Fruit fly (Drosophila melanogaster): ENCODE results near the gene isoQC.

Gene isoQC

dm6 chr3L:20517897-20518804 lies 43.9 kb downstream of the isoQC start:
- no peak for TF ChIP-seq Ets21C (GFP tag; optimal IDR thresholded peaks at IDR 0.05)
- TF ChIP-seq CG8632 (GFP tag; optimal IDR thresholded peaks at IDR 0.05), result peak; percentile 38
- TF ChIP-seq Sox14 (GFP tag; optimal IDR thresholded peaks at IDR 0.05), result peak; percentile 95
- TF ChIP-seq CG6808 (GFP tag; optimal IDR thresholded peaks at IDR 0.05), result peak; percentile 72
- TF ChIP-seq Ets96B (tag; optimal IDR thresholded peaks at IDR 0.05), result peak; percentile 26
- TF ChIP-seq topi (GFP tag; optimal IDR thresholded peaks at IDR 0.05), result peak; percentile 57
- TF ChIP-seq esn (GFP tag; optimal IDR thresholded peaks at IDR 0.05), result peak; percentile 58
- TF ChIP-seq CG6163 (GFP tag; IDR thresholded peaks at IDR 0.05), result peak; percentile 88
- TF ChIP-seq Gug (GFP tag; IDR thresholded peaks at IDR 0.05), result no peak
- TF ChIP-seq Hr4 (GFP tag; optimal IDR thresholded peaks at IDR 0.05), result peak; percentile 59
- TF ChIP-seq CG15336 (GFP tag; IDR thresholded peaks at IDR 0.05), result 0 out of 2 replicates have a peak, but pooled peaks have one; percentile 7
- peak; percentile 55 for TF ChIP-seq Hr39 (GFP tag; optimal IDR thresholded peaks at IDR 0.05)
- TF ChIP-seq Lpt (GFP tag; optimal IDR thresholded peaks at IDR 0.05), result peak; percentile 41
- peak; percentile 5 for TF ChIP-seq CG3032 (tag; optimal IDR thresholded peaks at IDR 0.05)
- TF ChIP-seq CG32006 (GFP tag; optimal IDR thresholded peaks at IDR 0.05), result peak; percentile 33
- TF ChIP-seq Met (GFP tag; optimal IDR thresholded peaks at IDR 0.05), result peak; percentile 57
- peak in 1 of 2 experiments; percentile 41 for TF ChIP-seq salr (GFP tag; optimal IDR thresholded peaks at IDR 0.05)
- TF ChIP-seq CG3919 (GFP tag; optimal IDR thresholded peaks at IDR 0.05), result peak; percentile 26
- TF ChIP-seq dsx (GFP tag; optimal IDR thresholded peaks at IDR 0.05; ENCODE audit: poor library complexity, severe bottlenecking), result peak; percentile 59
- no peak for TF ChIP-seq Hr38 (GFP tag; optimal IDR thresholded peaks at IDR 0.05)
- no peak for TF ChIP-seq fd85E (GFP tag; optimal IDR thresholded peaks at IDR 0.05)
- TF ChIP-seq Smox (GFP tag; optimal IDR thresholded peaks at IDR 0.05), result peak; percentile 56
- TF ChIP-seq CG10669 (GFP tag; optimal IDR thresholded peaks at IDR 0.05), result peak; percentile 5
- no peak for TF ChIP-seq fd59A (GFP tag; optimal IDR thresholded peaks at IDR 0.05)
- peak; percentile 67 for TF ChIP-seq CG6854 (GFP tag; optimal IDR thresholded peaks at IDR 0.05)
- TF ChIP-seq vri (GFP tag; optimal IDR thresholded peaks at IDR 0.05), result peak; percentile 47
- TF ChIP-seq dac (GFP tag; optimal IDR thresholded peaks at IDR 0.05), result no peak
- TF ChIP-seq achi (GFP tag; optimal IDR thresholded peaks at IDR 0.05), result peak; percentile 22
- TF ChIP-seq Sox102F (GFP tag; optimal IDR thresholded peaks at IDR 0.05), result peak; percentile 20
- TF ChIP-seq Eip93F (GFP tag; optimal IDR thresholded peaks at IDR 0.05), result no peak
- peak; percentile 47 for TF ChIP-seq CG1621 (tag; optimal IDR thresholded peaks at IDR 0.05)
- peak; percentile 5 for TF ChIP-seq OdsH (GFP tag; optimal IDR thresholded peaks at IDR 0.05)
- TF ChIP-seq eg (GFP tag; IDR thresholded peaks at IDR 0.05), result peak; percentile 37; the same call in 1 of the 3 replicates
- TF ChIP-seq spab (GFP tag; optimal IDR thresholded peaks at IDR 0.05), result peak; percentile 52
- TF ChIP-seq lz (GFP tag; optimal IDR thresholded peaks at IDR 0.05), result peak; percentile 48
- TF ChIP-seq acj6 (GFP tag; optimal IDR thresholded peaks at IDR 0.05), result peak; percentile 10
- TF ChIP-seq CG34406 (GFP tag; optimal IDR thresholded peaks at IDR 0.05), result no peak
- no peak for TF ChIP-seq CG11294 (GFP tag; IDR thresholded peaks at IDR 0.05)
- peak; percentile 36 for TF ChIP-seq pdm3 (GFP tag; optimal IDR thresholded peaks at IDR 0.05)
- no peak for TF ChIP-seq Sox15 (GFP tag; optimal IDR thresholded peaks at IDR 0.05)
- TF ChIP-seq Blimp-1 (GFP tag; optimal IDR thresholded peaks at IDR 0.05), result peak; percentile 13
- TF ChIP-seq CG11902 (GFP tag; optimal IDR thresholded peaks at IDR 0.05), result no peak
- peak; percentile 34 for TF ChIP-seq CG16779 (tag; optimal IDR thresholded peaks at IDR 0.05)
- TF ChIP-seq CG8119 (GFP tag; IDR thresholded peaks at IDR 0.05), result peak; percentile 43; the same call in 2 of the 3 replicates
- no peak for TF ChIP-seq CG6792 (GFP tag; optimal IDR thresholded peaks at IDR 0.05)
- TF ChIP-seq CG7368 (GFP tag; optimal IDR thresholded peaks at IDR 0.05), result peak; percentile 20
- peak; percentile 85 for TF ChIP-seq fkh (GFP tag; optimal IDR thresholded peaks at IDR 0.05)
- no peak for TF ChIP-seq cyc (GFP tag; optimal IDR thresholded peaks at IDR 0.05)
- TF ChIP-seq Eip75B (GFP tag; optimal IDR thresholded peaks at IDR 0.05), result peak; percentile 14
- peak; percentile 70 for TF ChIP-seq CG9139 (GFP tag; optimal IDR thresholded peaks at IDR 0.05)
